Worm (Caenorhabditis elegans) whole organism, young adult: Measurements from ENCODE around the gene sru-1.

Source experiments
- B0019.2 ChIP-seq: fragments of 200-800 bp; sonication (Bioruptor generic); conservative IDR thresholded peaks from 2 replicates; pipeline ENCODE4 v1.3.6; 2022; ENCODE audit warnings: missing genetic modification reagents, missing genetic modification characterization, missing compliant biosample characterization
- C06A6.2 ChIP-seq: fragments of 200-800 bp; sonication (Bioruptor generic); conservative IDR thresholded peaks from 2 replicates; pipeline ENCODE4 v1.3.6; 2022; ENCODE audit warnings: missing genetic modification characterization, missing compliant biosample characterization
- F10E7.11 ChIP-seq: sonication (generic microtip); optimal IDR thresholded peaks from 2 replicates; lab custom pipeline; 2017; ENCODE audit warnings: mild to moderate bottlenecking, missing genetic modification characterization, moderate library complexity, missing compliant biosample characterization
- F33H1.4 ChIP-seq: fragments of 200-800 bp; sonication (Bioruptor generic); IDR thresholded peaks from 2 replicates; pipeline ENCODE4 v1.3.6; 2022; ENCODE audit warnings: missing genetic modification reagents, missing genetic modification characterization, missing compliant biosample characterization
- F52B5.7 ChIP-seq: sonication (generic microtip); optimal IDR thresholded peaks from 2 replicates; lab custom pipeline; 2016; ENCODE audit warnings: mild to moderate bottlenecking, missing genetic modification characterization, missing compliant biosample characterization
- K11D2.4 ChIP-seq: fragments of 200-800 bp; sonication (Bioruptor generic); IDR thresholded peaks from 2 replicates; pipeline ENCODE4 v1.3.6; 2022; ENCODE audit warnings: missing genetic modification reagents, missing genetic modification characterization, missing compliant biosample characterization
- Y53G8AR.9 ChIP-seq: fragments of 200-800 bp; sonication (Bioruptor generic); conservative IDR thresholded peaks from 2 replicates; pipeline ENCODE4 v1.3.6; 2022; ENCODE audit warnings: missing genetic modification reagents, missing genetic modification characterization, missing compliant biosample characterization
- ZK185.1 ChIP-seq: sonication (generic microtip); optimal IDR thresholded peaks from 2 replicates; lab custom pipeline; 2016; ENCODE audit warnings: mild to moderate bottlenecking, missing genetic modification characterization, missing compliant biosample characterization; ENCODE audit not compliant: poor library complexity, severe bottlenecking
- ama-1 ChIP-seq, 3 experiments: fragments of 150-350 bp in 1 of 3; sonication (generic microtip) in 2 of 3; optimal IDR thresholded peaks; 2 replicates each; lab custom pipeline; 2014 to 2018; ENCODE audit warnings: missing biosample characterization in 2 of 3, missing genetic modification characterization in 2 of 3, missing genetic modification reagents in 2 of 3
- aptf-2 ChIP-seq: fragments of 200-800 bp; sonication (Bioruptor generic); conservative IDR thresholded peaks from 2 replicates; pipeline ENCODE4 v1.3.6; 2022; ENCODE audit warnings: missing genetic modification reagents, missing genetic modification characterization, missing compliant biosample characterization
- aptf-3 ChIP-seq: fragments of 200-800 bp; sonication (Bioruptor generic); IDR thresholded peaks from 2 replicates; pipeline ENCODE4 v1.3.6; 2022; ENCODE audit warnings: missing genetic modification characterization, missing compliant biosample characterization
- cebp-1 ChIP-seq, 2 experiments: fragments of 200-800 bp in 1 of 2; sonication (Bioruptor generic) in 1 of 2; sonication (generic microtip) in 1 of 2; IDR thresholded peaks in 1 of 2; optimal IDR thresholded peaks in 1 of 2; 2 replicates each; pipeline versions ENCODE4 v1.3.6 to Lab custom; 2017 to 2022; ENCODE audit warnings: missing compliant biosample characterization in 2 of 2, missing genetic modification characterization in 2 of 2, mild to moderate bottlenecking in 1 of 2, missing genetic modification reagents in 1 of 2, moderate library complexity in 1 of 2
- cebp-2 ChIP-seq: fragments of 200-800 bp; sonication (Bioruptor generic); IDR thresholded peaks from 2 replicates; pipeline ENCODE4 v1.3.6; 2022; ENCODE audit warnings: missing genetic modification characterization, missing compliant biosample characterization
- ceh-58 ChIP-seq: fragments of 200-800 bp; sonication (Bioruptor generic); IDR thresholded peaks from 2 replicates; pipeline ENCODE4 v1.3.6; 2022; ENCODE audit warnings: missing genetic modification characterization, missing compliant biosample characterization
- dpl-1 ChIP-seq: fragments of 150-350 bp; optimal IDR thresholded peaks from 2 replicates; lab custom pipeline; 2014; ENCODE audit warnings: missing biosample characterization, missing genetic modification reagents, missing genetic modification characterization
- egrh-3 ChIP-seq: fragments of 200-800 bp; sonication (Bioruptor generic); IDR thresholded peaks from 2 replicates; pipeline ENCODE4 v1.3.6; 2022; ENCODE audit warnings: missing genetic modification reagents, missing genetic modification characterization, missing compliant biosample characterization
- fkh-3 ChIP-seq: sonication (generic microtip); optimal IDR thresholded peaks from 2 replicates; lab custom pipeline; 2016; ENCODE audit warnings: mild to moderate bottlenecking, missing genetic modification characterization, missing compliant biosample characterization
- him-1 ChIP-seq: sonication (generic microtip); optimal IDR thresholded peaks from 2 replicates; lab custom pipeline; 2016; ENCODE audit warnings: missing genotype, missing genetic modification reagents, missing genetic modification characterization, missing compliant biosample characterization
- hmg-20 ChIP-seq: fragments of 200-800 bp; sonication (Bioruptor generic); IDR thresholded peaks from 2 replicates; pipeline ENCODE4 v1.3.6; 2022; ENCODE audit warnings: missing genetic modification reagents, missing genetic modification characterization, missing compliant biosample characterization
- hsf-1 ChIP-seq: fragments of 200-800 bp; sonication (Bioruptor generic); IDR thresholded peaks from 2 replicates; pipeline ENCODE4 v1.3.6; 2022; ENCODE audit warnings: missing genetic modification reagents, missing genetic modification characterization, missing compliant biosample characterization
- let-526 ChIP-seq: fragments of 200-800 bp; sonication (Bioruptor generic); IDR thresholded peaks from 2 replicates; pipeline ENCODE4 v1.3.6; 2022; ENCODE audit warnings: missing genetic modification reagents, missing genetic modification characterization, missing compliant biosample characterization
- lin-35 ChIP-seq, 3 experiments: fragments of 150-350 bp in 2 of 3; sonication (generic microtip) in 1 of 3; optimal IDR thresholded peaks; 2 replicates each; lab custom pipeline; 2014 to 2018; ENCODE audit warnings: missing biosample characterization in 3 of 3, missing genetic modification characterization in 3 of 3, missing genetic modification reagents in 3 of 3
- lin-40 ChIP-seq: sonication (generic microtip); optimal IDR thresholded peaks from 2 replicates; lab custom pipeline; 2016; ENCODE audit warnings: missing genetic modification characterization, mild to moderate bottlenecking, missing compliant biosample characterization, missing genotype, missing genetic modification reagents
- lin-54 ChIP-seq: fragments of 200-800 bp; sonication (Bioruptor generic); optimal IDR thresholded peaks from 2 replicates; lab custom pipeline; 2018; ENCODE audit warnings: mild to moderate bottlenecking, missing genetic modification characterization, missing compliant biosample characterization
- lir-1 ChIP-seq: fragments of 200-800 bp; sonication (Bioruptor generic); conservative IDR thresholded peaks from 2 replicates; pipeline ENCODE4 v1.3.6; 2022; ENCODE audit warnings: missing genetic modification reagents, missing genetic modification characterization, missing compliant biosample characterization
- lsl-1 ChIP-seq: fragments of 200-800 bp; sonication (Bioruptor generic); optimal IDR thresholded peaks from 2 replicates; lab custom pipeline; 2018; ENCODE audit warnings: mild to moderate bottlenecking, missing genetic modification characterization, moderate library complexity, missing compliant biosample characterization
- lsy-27 ChIP-seq: sonication (generic microtip); optimal IDR thresholded peaks from 2 replicates; lab custom pipeline; 2017; ENCODE audit warnings: missing genetic modification characterization, mild to moderate bottlenecking, missing compliant biosample characterization, antibody characterized with exemption, missing genotype, borderline replicate concordance; ENCODE audit not compliant: insufficient read depth
- madf-6 ChIP-seq: fragments of 200-800 bp; sonication (Bioruptor generic); IDR thresholded peaks from 2 replicates; pipeline ENCODE4 v1.3.6; 2022; ENCODE audit warnings: missing genetic modification reagents, missing genetic modification characterization, missing compliant biosample characterization
- madf-8 ChIP-seq: fragments of 200-800 bp; sonication (Bioruptor generic); conservative IDR thresholded peaks from 2 replicates; pipeline ENCODE4 v1.3.6; 2022; ENCODE audit warnings: missing genetic modification reagents, missing genetic modification characterization, missing compliant biosample characterization
- mes-4 ChIP-seq: sonication (generic microtip); optimal IDR thresholded peaks from 2 replicates; lab custom pipeline; 2016; ENCODE audit warnings: missing genotype, missing genetic modification characterization, missing compliant biosample characterization
- nhr-27 ChIP-seq: fragments of 200-800 bp; sonication (Bioruptor generic); optimal IDR thresholded peaks from 2 replicates; lab custom pipeline; 2018; ENCODE audit warnings: mild to moderate bottlenecking, missing genetic modification characterization, moderate library complexity, missing compliant biosample characterization
- pha-4 ChIP-seq: fragments of 150-350 bp; sonication (generic microtip); optimal IDR thresholded peaks from 2 replicates; lab custom pipeline; 2014; ENCODE audit warnings: missing biosample characterization, missing genetic modification reagents, missing genetic modification characterization
- rec-8 ChIP-seq, 2 experiments: sonication (generic microtip); optimal IDR thresholded peaks; 2 replicates each; lab custom pipeline; 2016; ENCODE audit warnings: mild to moderate bottlenecking in 2 of 2, missing genetic modification characterization in 2 of 2, missing genetic modification reagents in 2 of 2, missing genotype in 2 of 2, missing biosample characterization in 1 of 2, missing compliant biosample characterization in 1 of 2, moderate library complexity in 1 of 2
- repo-1 ChIP-seq: sonication (generic microtip); optimal IDR thresholded peaks from 2 replicates; lab custom pipeline; 2017; ENCODE audit warnings: mild to moderate bottlenecking, missing genetic modification characterization, missing compliant biosample characterization
- sdz-38 ChIP-seq: sonication (generic microtip); optimal IDR thresholded peaks from 2 replicates; lab custom pipeline; 2016; ENCODE audit warnings: missing genotype, missing genetic modification characterization, missing compliant biosample characterization
- snpc-1.1 ChIP-seq: sonication (generic microtip); optimal IDR thresholded peaks from 2 replicates; lab custom pipeline; 2017; ENCODE audit warnings: missing genetic modification characterization, mild to moderate bottlenecking, missing compliant biosample characterization, antibody characterized with exemption, moderate library complexity, missing genotype, missing genetic modification reagents; ENCODE audit not compliant: insufficient read depth
- snpc-1.3 ChIP-seq: sonication (generic microtip); optimal IDR thresholded peaks from 2 replicates; lab custom pipeline; 2017; ENCODE audit warnings: missing genetic modification characterization, mild to moderate bottlenecking, missing compliant biosample characterization, antibody characterized with exemption, moderate library complexity, missing genotype, missing genetic modification reagents; ENCODE audit not compliant: insufficient read depth
- snpc-3.4 ChIP-seq: sonication (generic microtip); optimal IDR thresholded peaks from 2 replicates; lab custom pipeline; 2017; ENCODE audit warnings: missing genetic modification characterization, mild to moderate bottlenecking, missing compliant biosample characterization, antibody characterized with exemption, moderate library complexity, missing genotype, missing genetic modification reagents
- snpc-4 ChIP-seq, 5 experiments: fragments of 150-350 bp in 1 of 5; sonication (generic microtip) in 4 of 5; optimal IDR thresholded peaks; 2 replicates each; lab custom pipeline; 2014 to 2018; ENCODE audit warnings: missing genetic modification characterization in 5 of 5, missing biosample characterization in 3 of 5, antibody characterized with exemption in 2 of 5, mild to moderate bottlenecking in 2 of 5, missing compliant biosample characterization in 2 of 5, missing genotype in 2 of 5, moderate library complexity in 2 of 5, missing genetic modification reagents in 1 of 5
- tlf-1 ChIP-seq: fragments of 200-800 bp; sonication (Bioruptor generic); optimal IDR thresholded peaks from 2 replicates; lab custom pipeline; 2018; ENCODE audit warnings: mild to moderate bottlenecking, missing genetic modification characterization, missing compliant biosample characterization
- zfh-2 ChIP-seq: fragments of 200-800 bp; sonication (Bioruptor generic); conservative IDR thresholded peaks from 2 replicates; pipeline ENCODE4 v1.3.6; 2022; ENCODE audit warnings: missing genetic modification reagents, missing genetic modification characterization, missing compliant biosample characterization
- ztf-18 ChIP-seq: sonication (generic microtip); optimal IDR thresholded peaks from 2 replicates; lab custom pipeline; 2016; ENCODE audit warnings: missing genotype, mild to moderate bottlenecking, missing genetic modification characterization, missing compliant biosample characterization
- ztf-22 ChIP-seq: fragments of 200-800 bp; sonication (Bioruptor generic); optimal IDR thresholded peaks from 2 replicates; lab custom pipeline; 2018; ENCODE audit warnings: mild to moderate bottlenecking, missing genetic modification characterization, moderate library complexity, missing compliant biosample characterization
- ztf-6 ChIP-seq: fragments of 200-800 bp; sonication (Bioruptor generic); IDR thresholded peaks from 2 replicates; pipeline ENCODE4 v1.3.6; 2022; ENCODE audit warnings: missing genetic modification reagents, missing genetic modification characterization, missing compliant biosample characterization

Gene sru-1

DNA sequence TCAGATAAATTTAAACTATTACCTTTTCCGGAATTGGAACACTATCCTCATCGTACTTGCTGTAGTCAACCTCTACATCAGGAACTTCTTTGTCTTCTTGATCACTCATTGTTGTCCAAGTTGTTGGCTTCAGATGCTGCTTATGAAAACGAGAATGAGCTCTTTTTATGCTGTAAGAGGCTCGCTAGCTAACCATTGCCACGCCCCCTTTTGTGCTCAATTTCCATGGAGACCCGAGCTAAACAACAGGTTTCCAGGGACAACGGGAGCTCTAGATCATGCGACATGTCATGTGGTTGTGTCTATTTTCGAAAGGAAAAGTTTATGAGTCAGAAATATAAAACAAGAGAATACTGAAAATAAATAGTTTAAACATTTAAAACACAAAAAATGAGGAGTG is 22.0 kb downstream of the sru-1 start, which contains the start of gene C33A12.4 (continued):
- TF ChIP-seq aptf-2 (no peak), lin-35 (GFP tag; optimal IDR thresholded peaks at IDR 0.05; lab: Kevin White, UChicago) (no peak), cebp-1 (GFP tag; IDR thresholded peaks at IDR 0.05; lab: Robert Waterston, UW) (no peak), cebp-1 (tag; optimal IDR thresholded peaks at IDR 0.05; lab: Kevin White, UChicago) (peak; percentile 8), lir-1 (GFP tag; lab: Robert Waterston, UW) (no peak), C06A6.2 (GFP tag; lab: Robert Waterston, UW) (no peak), rec-8 (tag; optimal IDR thresholded peaks at IDR 0.05; lab: Kevin White, UChicago) (no peak), aptf-3 (no peak)

ce11 chrIV:9511221-9511638 is 22.8 kb downstream of the sru-1 start:
- TF ChIP-seq hmg-20 (GFP tag; lab: Robert Waterston, UW) (no peak), madf-6 (GFP tag; lab: Robert Waterston, UW) (peak; percentile 71), K11D2.4 (GFP tag; lab: Robert Waterston, UW) (0 out of 2 replicates have a peak, but pooled peaks have one; percentile 18), hsf-1 (GFP tag; lab: Robert Waterston, UW) (0 out of 2 replicates have a peak, but pooled peaks have one; percentile 16), ceh-58 (no peak), snpc-4 (GFP tag; optimal IDR thresholded peaks at IDR 0.05; lab: Kevin White, UChicago) (peak; percentile 96), snpc-4 (tag; optimal IDR thresholded peaks at IDR 0.05; lab: Kevin White, UChicago) (peak; percentile 97 to 99 (median 98)), snpc-1.3 (tag; lab: Kevin White, UChicago) (peak; percentile 49), ztf-6 (GFP tag; lab: Robert Waterston, UW) (no peak), snpc-1.1 (tag; lab: Kevin White, UChicago) (peak; percentile 89), nhr-27 (tag; lab: Kevin White, UChicago) (no peak), lsy-27 (tag; lab: Kevin White, UChicago) (no peak), him-1 (tag; lab: Kevin White, UChicago) (peak; percentile 51), F10E7.11 (tag; lab: Kevin White, UChicago) (no peak), dpl-1 (no peak), fkh-3 (tag; lab: Kevin White, UChicago) (peak; percentile 15), sdz-38 (tag; lab: Kevin White, UChicago) (no peak), lin-54 (peak; percentile 46), cebp-2 (GFP tag; lab: Robert Waterston, UW) (peak; percentile 12; the same call in 1 of the 2 replicates), mes-4 (tag; lab: Kevin White, UChicago) (no peak), B0019.2 (GFP tag; lab: Robert Waterston, UW) (no peak), snpc-3.4 (tag; lab: Kevin White, UChicago) (peak; percentile 11), pha-4 (tag; lab: Kevin White, UChicago) (no peak), egrh-3 (GFP tag; lab: Robert Waterston, UW) (no peak), ztf-22 (GFP tag; lab: Kevin White, UChicago) (no peak), ama-1 (optimal IDR thresholded peaks at IDR 0.05; lab: Kevin White, UChicago) (peak; percentile 79), ama-1 (GFP tag; optimal IDR thresholded peaks at IDR 0.05; lab: Kevin White, UChicago) (no peak), F33H1.4 (GFP tag; lab: Robert Waterston, UW) (peak; percentile 22; the same call in 1 of the 2 replicates), lin-40 (peak; percentile 88), F52B5.7 (tag; lab: Kevin White, UChicago) (peak; percentile 24), madf-8 (GFP tag; lab: Robert Waterston, UW) (no peak), lsl-1 (peak; percentile 36), repo-1 (tag; lab: Kevin White, UChicago) (peak; percentile 76), ztf-18 (peak; percentile 2), zfh-2 (GFP tag; lab: Robert Waterston, UW) (no peak), Y53G8AR.9 (GFP tag; lab: Robert Waterston, UW) (no peak), tlf-1 (GFP tag; lab: Kevin White, UChicago) (peak; percentile 70), let-526 (no peak), lir-1 (GFP tag; lab: Robert Waterston, UW) (no peak), ZK185.1 (peak; percentile 54)
